Fruit fly (Drosophila melanogaster): ENCODE results near the gene CG43400.

The CG43400 gene

dm6 chr2L:8514748-8515147 lies 24.2 kb downstream of the CG43400 start, which contains the start of the genes CG13097 and PIG-U:
Gene CG13097 (minus strand): TSS chr2L:8514868.
Gene PIG-U (plus strand): TSS chr2L:8515096.
- TF ChIP-seq CG12605 (GFP tag; IDR thresholded peaks at IDR 0.05), result no peak
- peak; percentile 70; the same call in 1 of the 2 replicates for TF ChIP-seq CG32121 (GFP tag; IDR thresholded peaks at IDR 0.05)
- TF ChIP-seq fd96Ca (GFP tag; IDR thresholded peaks at IDR 0.05), result peak; percentile 79; the same call in 2 of the 3 replicates
- peak; percentile 74 for TF ChIP-seq Ets98B (GFP tag; IDR thresholded peaks at IDR 0.05)
- no peak for TF ChIP-seq CG14655 (GFP tag; optimal IDR thresholded peaks at IDR 0.05)
- no peak for TF ChIP-seq CG13204 (GFP tag; optimal IDR thresholded peaks at IDR 0.05)
- TF ChIP-seq CG17806 (tag; optimal IDR thresholded peaks at IDR 0.05), result peak; percentile 61
- peak; percentile 73 for TF ChIP-seq Snoo (tag; optimal IDR thresholded peaks at IDR 0.05)
- TF ChIP-seq CG8159 (tag; optimal IDR thresholded peaks at IDR 0.05), result peak; percentile 72
- TF ChIP-seq rn (GFP tag; IDR thresholded peaks at IDR 0.05), result peak; percentile 37; the same call in 1 of the 2 replicates

- TF ChIP-seq CG15710 (tag; optimal IDR thresholded peaks at IDR 0.05) (peak; percentile 12), CG17806 (tag; optimal IDR thresholded peaks at IDR 0.05) (peak; percentile 9), EcR (GFP tag; optimal IDR thresholded peaks at IDR 0.05) (no peak), CG14655 (GFP tag; optimal IDR thresholded peaks at IDR 0.05) (no peak)
Measured at dm6 chr2L:8517256-8517694, 26.7 kb downstream of the CG43400 start, which contains the start of the genes mRpL51 and Uba4. Gene mRpL51 (minus strand): TSS chr2L:8517380. Gene Uba4 (plus strand): TSS chr2L:8517411.

dm6 chr2L:8519390-8519789 lies 28.9 kb downstream of the CG43400 start, which contains the start of gene Sgp:
Gene Sgp (plus strand): TSS chr2L:8519690.
- TF ChIP-seq CG4496 (GFP tag; IDR thresholded peaks at IDR 0.05) (no peak), CG9948 (tag; optimal IDR thresholded peaks at IDR 0.05) (no peak), CG17806 (tag; optimal IDR thresholded peaks at IDR 0.05) (no peak), CG14655 (GFP tag; optimal IDR thresholded peaks at IDR 0.05) (no peak), CG32121 (GFP tag; IDR thresholded peaks at IDR 0.05) (no peak), Pif1A (GFP tag; optimal IDR thresholded peaks at IDR 0.05) (no peak), rn (GFP tag; IDR thresholded peaks at IDR 0.05) (no peak)

dm6 chr2L:8521724-8522309 lies 31.3 kb downstream of the CG43400 start, which contains the start of gene Acer:
Gene Acer (plus strand): TSS chr2L:8521933.
- TF ChIP-seq CG4496 (GFP tag; IDR thresholded peaks at IDR 0.05) (0 out of 3 replicates have a peak, but pooled peaks have one; percentile 19), fd96Ca (GFP tag; IDR thresholded peaks at IDR 0.05) (no peak), CG34367 (tag; optimal IDR thresholded peaks at IDR 0.05) (no peak), CG8301 (tag; optimal IDR thresholded peaks at IDR 0.05) (no peak), Snoo (tag; optimal IDR thresholded peaks at IDR 0.05) (no peak), CG9948 (tag; optimal IDR thresholded peaks at IDR 0.05) (no peak), gl (tag; optimal IDR thresholded peaks at IDR 0.05) (no peak), EcR (GFP tag; optimal IDR thresholded peaks at IDR 0.05) (peak; percentile 1), D1 (tag; optimal IDR thresholded peaks at IDR 0.05) (no peak), Ets98B (GFP tag; IDR thresholded peaks at IDR 0.05) (peak; percentile 32; the same call in 1 of the 2 replicates), CG12605 (GFP tag; IDR thresholded peaks at IDR 0.05) (0 out of 2 replicates have a peak, but pooled peaks have one; percentile 46), Pif1B (GFP tag; optimal IDR thresholded peaks at IDR 0.05) (no peak), CG32121 (GFP tag; IDR thresholded peaks at IDR 0.05) (0 out of 2 replicates have a peak, but pooled peaks have one; percentile 16), Pif1A (GFP tag; optimal IDR thresholded peaks at IDR 0.05) (no peak), CG14655 (GFP tag; optimal IDR thresholded peaks at IDR 0.05) (no peak), CG13204 (GFP tag; optimal IDR thresholded peaks at IDR 0.05) (no peak), CG17806 (tag; optimal IDR thresholded peaks at IDR 0.05) (no peak), CG8159 (tag; optimal IDR thresholded peaks at IDR 0.05) (no peak), CG15710 (tag; optimal IDR thresholded peaks at IDR 0.05) (no peak), rn (GFP tag; IDR thresholded peaks at IDR 0.05) (no peak), CG10348 (GFP tag; IDR thresholded peaks at IDR 0.05) (no peak)

dm6 chr2L:8522781-8523180 lies 32.2 kb downstream of the CG43400 start:
- no peak for TF ChIP-seq CG14655 (GFP tag; optimal IDR thresholded peaks at IDR 0.05)

dm6 chr2L:8525000-8525399 lies 34.5 kb downstream of the CG43400 start:
- TF ChIP-seq Pif1B (GFP tag; optimal IDR thresholded peaks at IDR 0.05), result no peak
- no peak for TF ChIP-seq Snoo (tag; optimal IDR thresholded peaks at IDR 0.05)
- no peak for TF ChIP-seq CG14655 (GFP tag; optimal IDR thresholded peaks at IDR 0.05)
- no peak for TF ChIP-seq CG4496 (GFP tag; IDR thresholded peaks at IDR 0.05)
- TF ChIP-seq CG15710 (tag; optimal IDR thresholded peaks at IDR 0.05), result no peak
- no peak for TF ChIP-seq fd96Ca (GFP tag; IDR thresholded peaks at IDR 0.05)
- TF ChIP-seq gl (tag; optimal IDR thresholded peaks at IDR 0.05), result no peak

- TF ChIP-seq CG8301 (tag; optimal IDR thresholded peaks at IDR 0.05) (no peak), CG17806 (tag; optimal IDR thresholded peaks at IDR 0.05) (peak; percentile 2)
Measured at dm6 chr2L:8528318-8528717, 37.8 kb downstream of the CG43400 start, which contains the start of the genes lmgA and lmgB. Gene lmgA (minus strand): TSS chr2L:8528618. Gene lmgB (minus strand): TSS chr2L:8528618.

Data from whole organism, pupa.